Worm (Caenorhabditis elegans) whole organism, L2 larva: ENCODE data around the gene mlp-1.

Source experiments
- C34F6.9 ChIP-seq: fragments of 150-350 bp; optimal IDR thresholded peaks from 2 replicates; lab custom pipeline; 2014; ENCODE audit warnings: missing biosample characterization, missing genetic modification characterization
- F13H6.1 ChIP-seq: sonication (generic microtip); optimal IDR thresholded peaks from 2 replicates; lab custom pipeline; 2016; ENCODE audit warnings: missing genetic modification characterization, missing compliant biosample characterization
- Y55F3AM.14 ChIP-seq: fragments of 200-800 bp; sonication (Bioruptor generic); optimal IDR thresholded peaks from 2 replicates; lab custom pipeline; 2018; ENCODE audit warnings: mild to moderate bottlenecking, missing genetic modification characterization, missing compliant biosample characterization
- ZK546.5 ChIP-seq: sonication (generic microtip); optimal IDR thresholded peaks from 2 replicates; lab custom pipeline; 2017; ENCODE audit warnings: missing biosample characterization, missing genetic modification characterization
- alr-1 ChIP-seq: fragments of 150-350 bp; optimal IDR thresholded peaks from 2 replicates; lab custom pipeline; 2014; ENCODE audit warnings: missing biosample characterization, missing genetic modification characterization
- aly-2 ChIP-seq: fragments of 150-350 bp; optimal IDR thresholded peaks from 2 replicates; lab custom pipeline; 2014; ENCODE audit warnings: missing biosample characterization, missing genetic modification characterization
- ama-1 ChIP-seq: fragments of 150-350 bp; optimal IDR thresholded peaks from 2 replicates; lab custom pipeline; 2018; ENCODE audit warnings: inconsistent platforms
- blmp-1 ChIP-seq: sonication (generic microtip); optimal IDR thresholded peaks from 2 replicates; lab custom pipeline; 2017; ENCODE audit warnings: missing genetic modification characterization, mild to moderate bottlenecking, missing compliant biosample characterization, antibody characterized with exemption, moderate library complexity; ENCODE audit not compliant: insufficient read depth
- ceh-16 ChIP-seq: fragments of 150-350 bp; optimal IDR thresholded peaks from 2 replicates; lab custom pipeline; 2014; ENCODE audit warnings: missing biosample characterization, missing genetic modification characterization
- ceh-82 ChIP-seq: fragments of 150-350 bp; optimal IDR thresholded peaks from 2 replicates; lab custom pipeline; 2014; ENCODE audit warnings: missing biosample characterization, missing genetic modification characterization
- crh-2 ChIP-seq: sonication (generic microtip); optimal IDR thresholded peaks from 2 replicates; lab custom pipeline; 2017; ENCODE audit warnings: missing biosample characterization, missing genetic modification characterization
- dmd-4 ChIP-seq: sonication (generic microtip); optimal IDR thresholded peaks from 2 replicates; lab custom pipeline; 2017; ENCODE audit warnings: missing biosample characterization, missing genetic modification characterization
- egl-27 ChIP-seq: sonication (generic microtip); optimal IDR thresholded peaks from 3 replicates; lab custom pipeline; 2017; ENCODE audit warnings: missing biosample characterization, missing genetic modification reagents, missing genetic modification characterization
- elt-1 ChIP-seq: fragments of 150-350 bp; optimal IDR thresholded peaks from 2 replicates; lab custom pipeline; 2014; ENCODE audit warnings: missing biosample characterization, missing genetic modification characterization
- elt-3 ChIP-seq: sonication (generic microtip); optimal IDR thresholded peaks from 2 replicates; lab custom pipeline; 2017; ENCODE audit warnings: missing biosample characterization, missing genetic modification characterization
- fos-1 ChIP-seq: fragments of 150-350 bp; optimal IDR thresholded peaks from 2 replicates; lab custom pipeline; 2014; ENCODE audit warnings: missing biosample characterization, missing genetic modification characterization
- gmeb-1 ChIP-seq: fragments of 150-350 bp; optimal IDR thresholded peaks from 2 replicates; lab custom pipeline; 2014; ENCODE audit warnings: missing biosample characterization, missing genetic modification characterization
- lin-11 ChIP-seq: fragments of 150-350 bp; sonication (generic microtip); optimal IDR thresholded peaks from 2 replicates; lab custom pipeline; 2014; ENCODE audit warnings: missing biosample characterization, missing genetic modification characterization, inconsistent platforms, mixed read lengths
- lin-13 ChIP-seq: fragments of 150-350 bp; optimal IDR thresholded peaks from 2 replicates; lab custom pipeline; 2014; ENCODE audit warnings: missing biosample characterization, missing genetic modification reagents, missing genetic modification characterization
- lin-39 ChIP-seq: fragments of 150-350 bp; optimal IDR thresholded peaks from 2 replicates; lab custom pipeline; 2014; ENCODE audit warnings: missing biosample characterization, missing genetic modification reagents, missing genetic modification characterization
- lsy-2 ChIP-seq, 2 experiments: fragments of 150-350 bp in 1 of 2; sonication (generic microtip) in 1 of 2; optimal IDR thresholded peaks; 2 replicates each; lab custom pipeline; 2014 to 2017; ENCODE audit warnings: missing biosample characterization in 2 of 2, missing genetic modification characterization in 2 of 2
- mbf-1 ChIP-seq: sonication (generic microtip); optimal IDR thresholded peaks from 2 replicates; lab custom pipeline; 2017; ENCODE audit warnings: missing biosample characterization, missing genetic modification characterization
- mdl-1 ChIP-seq, 2 experiments: fragments of 150-350 bp in 1 of 2; sonication (generic microtip) in 1 of 2; optimal IDR thresholded peaks; 2 replicates each; lab custom pipeline; 2017; ENCODE audit warnings: missing biosample characterization in 2 of 2, missing genetic modification characterization in 2 of 2
- nhr-10 ChIP-seq: sonication (generic microtip); optimal IDR thresholded peaks from 2 replicates; lab custom pipeline; 2017; ENCODE audit warnings: missing biosample characterization, missing genetic modification characterization
- nhr-11 ChIP-seq: fragments of 150-350 bp; optimal IDR thresholded peaks from 2 replicates; lab custom pipeline; 2014; ENCODE audit warnings: missing biosample characterization, missing genetic modification characterization
- nhr-12 ChIP-seq: fragments of 150-350 bp; optimal IDR thresholded peaks from 2 replicates; lab custom pipeline; 2014; ENCODE audit warnings: missing biosample characterization, missing genetic modification characterization
- nhr-129 ChIP-seq: fragments of 150-350 bp; optimal IDR thresholded peaks from 2 replicates; lab custom pipeline; 2014; ENCODE audit warnings: missing biosample characterization, missing genetic modification characterization
- nhr-21 ChIP-seq: fragments of 150-350 bp; optimal IDR thresholded peaks from 2 replicates; lab custom pipeline; 2014; ENCODE audit warnings: missing biosample characterization, missing genetic modification characterization
- nhr-23 ChIP-seq: fragments of 150-350 bp; optimal IDR thresholded peaks from 2 replicates; lab custom pipeline; 2014; ENCODE audit warnings: missing biosample characterization, missing genetic modification reagents, missing genetic modification characterization
- nhr-237 ChIP-seq: fragments of 150-350 bp; optimal IDR thresholded peaks from 2 replicates; lab custom pipeline; 2014; ENCODE audit warnings: missing biosample characterization, missing genetic modification characterization
- nhr-25 ChIP-seq: fragments of 150-350 bp; sonication (generic microtip); optimal IDR thresholded peaks from 3 replicates; lab custom pipeline; 2014; ENCODE audit warnings: missing biosample characterization, missing genetic modification characterization
- nhr-6 ChIP-seq: fragments of 150-350 bp; optimal IDR thresholded peaks from 2 replicates; lab custom pipeline; 2014; ENCODE audit warnings: missing biosample characterization, missing genetic modification characterization
- peb-1 ChIP-seq: fragments of 150-350 bp; optimal IDR thresholded peaks from 2 replicates; lab custom pipeline; 2014; ENCODE audit warnings: missing biosample characterization, missing genetic modification characterization
- sem-4 ChIP-seq: fragments of 150-350 bp; optimal IDR thresholded peaks from 2 replicates; lab custom pipeline; 2014; ENCODE audit warnings: missing biosample characterization, missing genetic modification reagents, missing genetic modification characterization
- skn-1 ChIP-seq: sonication (generic microtip); optimal IDR thresholded peaks from 2 replicates; lab custom pipeline; 2017; ENCODE audit warnings: missing biosample characterization, missing genetic modification characterization
- sma-3 ChIP-seq: sonication (generic microtip); optimal IDR thresholded peaks from 2 replicates; lab custom pipeline; 2016; ENCODE audit warnings: missing genetic modification reagents, missing genetic modification characterization, missing compliant biosample characterization
- sma-9 ChIP-seq, 2 experiments: fragments of 150-350 bp in 1 of 2; sonication (generic microtip) in 1 of 2; optimal IDR thresholded peaks; 2 replicates each; lab custom pipeline; 2014 to 2016; ENCODE audit warnings: missing genetic modification characterization in 2 of 2, mild to moderate bottlenecking in 1 of 2, missing biosample characterization in 1 of 2, missing compliant biosample characterization in 1 of 2, missing genetic modification reagents in 1 of 2, moderate library complexity in 1 of 2
- snpc-4 ChIP-seq: fragments of 150-350 bp; optimal IDR thresholded peaks from 2 replicates; lab custom pipeline; 2014; ENCODE audit warnings: missing biosample characterization, missing genetic modification characterization
- unc-39 ChIP-seq: fragments of 150-350 bp; optimal IDR thresholded peaks from 2 replicates; lab custom pipeline; 2014; ENCODE audit warnings: missing biosample characterization, missing genetic modification characterization
- unc-55 ChIP-seq: fragments of 150-350 bp; sonication (generic microtip); optimal IDR thresholded peaks from 3 replicates; lab custom pipeline; 2014; ENCODE audit warnings: missing biosample characterization, missing genetic modification reagents, missing genetic modification characterization
- unc-62 ChIP-seq: fragments of 150-350 bp; optimal IDR thresholded peaks from 2 replicates; lab custom pipeline; 2014; ENCODE audit warnings: missing biosample characterization, missing genetic modification reagents, missing genetic modification characterization
- zag-1 ChIP-seq: fragments of 150-350 bp; optimal IDR thresholded peaks from 2 replicates; lab custom pipeline; 2014; ENCODE audit warnings: missing biosample characterization, missing genetic modification characterization
- ztf-1 ChIP-seq: fragments of 200-800 bp; sonication (Bioruptor generic); conservative IDR thresholded peaks from 2 replicates; pipeline ENCODE4 v1.3.6; 2022; ENCODE audit warnings: missing genetic modification characterization, missing compliant biosample characterization
- ztf-11 ChIP-seq: sonication (generic microtip); optimal IDR thresholded peaks from 2 replicates; lab custom pipeline; 2017; ENCODE audit warnings: missing biosample characterization, missing genetic modification characterization
- ztf-4 ChIP-seq: fragments of 150-350 bp; optimal IDR thresholded peaks from 2 replicates; lab custom pipeline; 2014; ENCODE audit warnings: missing biosample characterization, missing genetic modification characterization

Gene mlp-1

ce11 chrIII:5948162-5948933 is 26.5 kb downstream of the mlp-1 start, which contains the start of the genes F25B5.6 and F25B5.3 (continued):
- TF ChIP-seq lsy-2 (tag; optimal IDR thresholded peaks at IDR 0.05; lab: Kevin White, UChicago) (peak in 1 of 2 experiments; percentile 16), fos-1 (peak; percentile 27), ZK546.5 (no peak), ztf-11 (tag; lab: Kevin White, UChicago) (no peak), C34F6.9 (peak; percentile 20), nhr-11 (tag; lab: Kevin White, UChicago) (no peak)
- TF ChIP-seq, all 48 proteins: peak for 11

ce11 chrIII:5945865-5946264 is 29.0 kb downstream of the mlp-1 start, which contains the start of gene F25B5.5:
TSS of gene F25B5.5 (minus strand) at chrIII:5946124.
- TF ChIP-seq nhr-25 (tag; lab: Kevin White, UChicago): no peak
- peak; percentile 12 for TF ChIP-seq sma-3 (GFP tag; lab: Kevin White, UChicago)
- TF ChIP-seq, all 48 proteins: peak for 1

- TF ChIP-seq egl-27 (tag; lab: Kevin White, UChicago) (no peak), blmp-1 (tag; lab: Kevin White, UChicago) (peak; percentile 32), unc-39 (tag; lab: Kevin White, UChicago) (no peak), mdl-1 (tag; optimal IDR thresholded peaks at IDR 0.05; lab: Kevin White, UChicago) (no peak), ceh-16 (tag; lab: Kevin White, UChicago) (no peak), ama-1 (lab: Kevin White, UChicago) (peak; percentile 87), dmd-4 (tag; lab: Kevin White, UChicago) (no peak), fos-1 (no peak), elt-3 (no peak), alr-1 (tag; lab: Kevin White, UChicago) (no peak), elt-1 (tag; lab: Kevin White, UChicago) (no peak), sma-3 (GFP tag; lab: Kevin White, UChicago) (peak; percentile 63), nhr-25 (tag; lab: Kevin White, UChicago) (peak; percentile 62), nhr-6 (tag; lab: Kevin White, UChicago) (peak; percentile 30), lin-13 (GFP tag; lab: Kevin White, UChicago) (peak; percentile 61), zag-1 (tag; lab: Kevin White, UChicago) (no peak), nhr-10 (tag; lab: Kevin White, UChicago) (no peak), ztf-4 (tag; lab: Kevin White, UChicago) (peak; percentile 16), ztf-11 (tag; lab: Kevin White, UChicago) (no peak), lin-39 (tag; lab: Kevin White, UChicago) (no peak), nhr-11 (tag; lab: Kevin White, UChicago) (no peak), sma-9 (GFP tag; optimal IDR thresholded peaks at IDR 0.05; lab: Kevin White, UChicago) (peak; percentile 9), sma-9 (tag; optimal IDR thresholded peaks at IDR 0.05; lab: Kevin White, UChicago) (no peak), skn-1 (peak; percentile 67), peb-1 (no peak), ztf-1 (GFP tag; lab: Robert Waterston, UW) (no peak), nhr-237 (tag; lab: Kevin White, UChicago) (no peak), ceh-82 (tag; lab: Kevin White, UChicago) (no peak), nhr-23 (tag; lab: Kevin White, UChicago) (no peak), mbf-1 (tag; lab: Kevin White, UChicago) (no peak), nhr-21 (tag; lab: Kevin White, UChicago) (peak; percentile 92), sem-4 (tag; lab: Kevin White, UChicago) (peak; percentile 50), lin-11 (tag; lab: Kevin White, UChicago) (no peak), nhr-12 (tag; lab: Kevin White, UChicago) (peak; percentile 17), unc-62 (GFP tag; lab: Kevin White, UChicago) (no peak), lsy-2 (tag; optimal IDR thresholded peaks at IDR 0.05; lab: Kevin White, UChicago) (peak in 1 of 2 experiments; percentile 45), Y55F3AM.14 (GFP tag; lab: Kevin White, UChicago) (peak; percentile 34), snpc-4 (tag; lab: Kevin White, UChicago) (no peak), unc-55 (peak; percentile 11), C34F6.9 (peak; percentile 14), crh-2 (tag; lab: Kevin White, UChicago) (peak; percentile 61), gmeb-1 (tag; lab: Kevin White, UChicago) (peak; percentile 34), aly-2 (tag; lab: Kevin White, UChicago) (peak; percentile 27), F13H6.1 (peak; percentile 22), nhr-129 (tag; lab: Kevin White, UChicago) (peak; percentile 61)
Observed at ce11 chrIII:5943368-5944180, 31.3 kb downstream of the mlp-1 start.
